Fruit fly (Drosophila melanogaster) whole organism, prepupa: Measurements from ENCODE around the gene Hesr.

ENCODE experiments used
- CG10631 ChIP-seq: fragments of 200-800 bp; sonication (Bioruptor generic); optimal IDR thresholded peaks from 2 replicates; lab custom pipeline; 2016; ENCODE audit warnings: missing biosample characterization, missing genetic modification characterization
- CG10669 ChIP-seq: fragments of 200-800 bp; sonication (Bioruptor generic); optimal IDR thresholded peaks from 3 replicates; lab custom pipeline; 2018; ENCODE audit warnings: missing biosample characterization, mild to moderate bottlenecking, missing genetic modification characterization, moderate library complexity
- CG11294 ChIP-seq: fragments of 200-800 bp; sonication (Bioruptor generic); IDR thresholded peaks from 2 replicates; pipeline ENCODE4 v1.3.6; 2022; ENCODE audit warnings: missing biosample characterization, missing genetic modification characterization
- CG15336 ChIP-seq: fragments of 200-800 bp; sonication (Bioruptor generic); IDR thresholded peaks from 2 replicates; pipeline ENCODE4 v1.3.6; 2022; ENCODE audit warnings: missing biosample characterization, missing genetic modification characterization
- CG1621 ChIP-seq: fragments of 200-800 bp; sonication (Bioruptor generic); optimal IDR thresholded peaks from 3 replicates; lab custom pipeline; 2018; ENCODE audit warnings: missing biosample characterization, mild to moderate bottlenecking, missing genetic modification characterization
- CG16779 ChIP-seq: fragments of 200-800 bp; sonication (Bioruptor generic); optimal IDR thresholded peaks from 3 replicates; lab custom pipeline; 2017; ENCODE audit warnings: missing biosample characterization, mild to moderate bottlenecking, missing genetic modification characterization
- CG3032 ChIP-seq: fragments of 200-800 bp; optimal IDR thresholded peaks from 2 replicates; lab custom pipeline; 2019; ENCODE audit warnings: missing biosample characterization, mild to moderate bottlenecking, missing genetic modification characterization, moderate library complexity
- CG31627 ChIP-seq: fragments of 200-800 bp; sonication (Bioruptor generic); optimal IDR thresholded peaks from 3 replicates; lab custom pipeline; 2016; ENCODE audit warnings: missing biosample characterization, missing genetic modification characterization
- CG34406 ChIP-seq: fragments of 200-800 bp; sonication (Bioruptor generic); optimal IDR thresholded peaks from 3 replicates; lab custom pipeline; 2016; ENCODE audit warnings: missing biosample characterization, missing genetic modification characterization
- CG3919 ChIP-seq: fragments of 200-800 bp; sonication (Bioruptor generic); optimal IDR thresholded peaks from 3 replicates; lab custom pipeline; 2016; ENCODE audit warnings: missing biosample characterization, missing genetic modification characterization
- CG4318 ChIP-seq: fragments of 200-800 bp; sonication (Bioruptor generic); optimal IDR thresholded peaks from 3 replicates; lab custom pipeline; 2017; ENCODE audit warnings: missing biosample characterization, mild to moderate bottlenecking, missing genetic modification characterization
- CG6163 ChIP-seq: fragments of 200-800 bp; sonication (Bioruptor generic); IDR thresholded peaks from 3 replicates; pipeline ENCODE4 v1.3.6; 2022; ENCODE audit warnings: missing biosample characterization, missing genetic modification characterization
- CG6276 ChIP-seq: fragments of 200-800 bp; sonication (Bioruptor generic); optimal IDR thresholded peaks from 2 replicates; lab custom pipeline; 2017; ENCODE audit warnings: missing biosample characterization, mild to moderate bottlenecking, missing genetic modification characterization
- CG6792 ChIP-seq: fragments of 200-800 bp; sonication (Bioruptor generic); optimal IDR thresholded peaks from 3 replicates; lab custom pipeline; 2016; ENCODE audit warnings: missing biosample characterization, missing genetic modification characterization
- CG6808 ChIP-seq: fragments of 200-800 bp; sonication (Bioruptor generic); optimal IDR thresholded peaks from 3 replicates; lab custom pipeline; 2017; ENCODE audit warnings: missing biosample characterization, missing genetic modification characterization, mild to moderate bottlenecking, moderate library complexity, missing genetic modification reagents
- CG8319 ChIP-seq: fragments of 200-800 bp; sonication (Bioruptor generic); optimal IDR thresholded peaks from 3 replicates; lab custom pipeline; 2016; ENCODE audit warnings: missing biosample characterization, missing genetic modification characterization
- CG8632 ChIP-seq: fragments of 200-800 bp; sonication (Bioruptor generic); optimal IDR thresholded peaks from 3 replicates; lab custom pipeline; 2016; ENCODE audit warnings: missing biosample characterization, missing genetic modification characterization
- CG9139 ChIP-seq: fragments of 200-800 bp; sonication (Bioruptor generic); optimal IDR thresholded peaks from 3 replicates; lab custom pipeline; 2017; ENCODE audit warnings: missing biosample characterization, mild to moderate bottlenecking, missing genetic modification characterization
- Eip93F ChIP-seq: fragments of 200-800 bp; sonication (Bioruptor generic); optimal IDR thresholded peaks from 2 replicates; lab custom pipeline; 2016; ENCODE audit warnings: missing biosample characterization, mild to moderate bottlenecking, missing genetic modification characterization
- Ets21C ChIP-seq: fragments of 200-800 bp; sonication (Bioruptor generic); optimal IDR thresholded peaks from 3 replicates; lab custom pipeline; 2016; ENCODE audit warnings: missing biosample characterization, missing genetic modification characterization
- Gug ChIP-seq: fragments of 200-800 bp; sonication (Bioruptor generic); IDR thresholded peaks from 2 replicates; pipeline ENCODE4 v1.3.6; 2022; ENCODE audit warnings: missing biosample characterization, missing genetic modification characterization
- Hr39 ChIP-seq: fragments of 200-800 bp; sonication (Bioruptor generic); optimal IDR thresholded peaks from 2 replicates; lab custom pipeline; 2016; ENCODE audit warnings: missing biosample characterization, missing genetic modification characterization
- Lpt ChIP-seq: fragments of 200-800 bp; sonication (Bioruptor generic); optimal IDR thresholded peaks from 3 replicates; lab custom pipeline; 2016; ENCODE audit warnings: missing biosample characterization, missing genetic modification characterization
- Met ChIP-seq: fragments of 200-800 bp; sonication (Bioruptor generic); optimal IDR thresholded peaks from 3 replicates; lab custom pipeline; 2016; ENCODE audit warnings: missing biosample characterization, missing genetic modification characterization
- OdsH ChIP-seq: fragments of 200-800 bp; sonication (Bioruptor generic); optimal IDR thresholded peaks from 3 replicates; lab custom pipeline; 2016; ENCODE audit warnings: missing biosample characterization, missing genetic modification characterization
- Smox ChIP-seq: fragments of 200-800 bp; sonication (Bioruptor generic); optimal IDR thresholded peaks from 3 replicates; lab custom pipeline; 2016; ENCODE audit warnings: missing biosample characterization, missing genetic modification characterization
- Sox102F ChIP-seq: fragments of 200-800 bp; sonication (Bioruptor generic); optimal IDR thresholded peaks from 2 replicates; lab custom pipeline; 2016; ENCODE audit warnings: missing biosample characterization, mild to moderate bottlenecking, missing genetic modification characterization
- Sox14 ChIP-seq: fragments of 200-800 bp; sonication (Bioruptor generic); optimal IDR thresholded peaks from 3 replicates; lab custom pipeline; 2016; ENCODE audit warnings: missing biosample characterization, missing genetic modification characterization
- Sox15 ChIP-seq: fragments of 200-800 bp; sonication (Bioruptor generic); optimal IDR thresholded peaks from 3 replicates; lab custom pipeline; 2016; ENCODE audit warnings: missing biosample characterization, missing genetic modification characterization
- cyc ChIP-seq: fragments of 200-800 bp; sonication (Bioruptor generic); optimal IDR thresholded peaks from 3 replicates; lab custom pipeline; 2016; ENCODE audit warnings: missing biosample characterization, missing genetic modification characterization
- eg ChIP-seq: fragments of 200-800 bp; sonication (Bioruptor generic); IDR thresholded peaks from 3 replicates; pipeline ENCODE4 v1.3.6; 2022; ENCODE audit warnings: missing biosample characterization, missing genetic modification characterization
- esn ChIP-seq: fragments of 200-800 bp; sonication (Bioruptor generic); optimal IDR thresholded peaks from 2 replicates; lab custom pipeline; 2016; ENCODE audit warnings: missing biosample characterization, mild to moderate bottlenecking, missing genetic modification characterization, moderate library complexity
- fd59A ChIP-seq: fragments of 200-800 bp; sonication (Bioruptor generic); optimal IDR thresholded peaks from 2 replicates; lab custom pipeline; 2017; ENCODE audit warnings: missing biosample characterization, mild to moderate bottlenecking, missing genetic modification characterization, missing genetic modification reagents
- fd85E ChIP-seq: fragments of 200-800 bp; sonication (Bioruptor generic); optimal IDR thresholded peaks from 3 replicates; lab custom pipeline; 2016; ENCODE audit warnings: missing biosample characterization, missing genetic modification characterization
- fkh ChIP-seq: fragments of 200-800 bp; sonication (Bioruptor generic); optimal IDR thresholded peaks from 3 replicates; lab custom pipeline; 2017; ENCODE audit warnings: missing biosample characterization, mild to moderate bottlenecking, missing genetic modification characterization, moderate library complexity
- salr ChIP-seq, 2 experiments: fragments of 200-800 bp; sonication (Bioruptor generic); optimal IDR thresholded peaks; 3 replicates each; lab custom pipeline; 2016 to 2018; ENCODE audit warnings: missing biosample characterization in 2 of 2, missing genetic modification characterization in 2 of 2, mild to moderate bottlenecking in 1 of 2
- spab ChIP-seq: fragments of 200-800 bp; sonication (Bioruptor generic); optimal IDR thresholded peaks from 2 replicates; lab custom pipeline; 2017; ENCODE audit warnings: missing biosample characterization, mild to moderate bottlenecking, missing genetic modification characterization, missing genetic modification reagents
- vri ChIP-seq: fragments of 200-800 bp; sonication (Bioruptor generic); optimal IDR thresholded peaks from 3 replicates; lab custom pipeline; 2016; ENCODE audit warnings: missing biosample characterization, mild to moderate bottlenecking, missing genetic modification characterization

Hesr gene

DNA sequence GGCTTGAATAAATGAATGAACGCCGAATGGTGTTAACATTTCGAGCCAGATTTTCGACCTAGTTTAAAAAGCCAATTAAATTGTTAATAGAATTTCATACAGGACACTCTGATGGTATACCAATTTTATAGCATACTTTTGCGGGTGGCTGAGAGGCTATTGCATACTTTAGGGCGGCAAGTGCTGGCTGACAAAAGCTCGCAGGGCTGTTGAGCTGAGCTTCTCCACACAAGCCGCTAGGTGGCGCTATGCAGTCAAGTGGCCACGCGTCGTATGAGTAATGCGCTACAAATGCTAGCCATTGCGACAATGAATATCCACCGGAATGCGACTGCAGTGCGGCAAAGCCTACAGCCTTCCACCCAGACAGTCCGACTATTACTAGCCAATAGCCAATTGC, 34.4 kb upstream of the Hesr start (continued):
- no peak for TF ChIP-seq Ets21C
- TF ChIP-seq CG6276 (GFP tag; lab: Kevin White, UChicago) = no peak
- TF ChIP-seq CG10631 = no peak
- peak; percentile 49 for TF ChIP-seq CG3919 (GFP tag; lab: Kevin White, UChicago)
- TF ChIP-seq CG4318 (GFP tag; lab: Kevin White, UChicago) = no peak
- TF ChIP-seq cyc = peak; percentile 38
- no peak for TF ChIP-seq fd59A (GFP tag; lab: Kevin White, UChicago)
- no peak for TF ChIP-seq Lpt (GFP tag; lab: Kevin White, UChicago)
- TF ChIP-seq CG6792 (GFP tag; lab: Kevin White, UChicago) = no peak
- TF ChIP-seq esn (GFP tag; lab: Kevin White, UChicago) = no peak
- TF ChIP-seq OdsH (GFP tag; lab: Kevin White, UChicago) = peak; percentile 27
- TF ChIP-seq Sox14 (GFP tag; lab: Kevin White, UChicago) = no peak
- no peak for TF ChIP-seq fd85E (GFP tag; lab: Kevin White, UChicago)
- TF ChIP-seq CG31627 (GFP tag; lab: Kevin White, UChicago) = peak; percentile 21
- TF ChIP-seq fkh (GFP tag; lab: Kevin White, UChicago) = no peak
- no peak for TF ChIP-seq vri (GFP tag; lab: Kevin White, UChicago)
- no peak for TF ChIP-seq Met
- no peak for TF ChIP-seq CG15336
- no peak for TF ChIP-seq CG3032 (tag; lab: Kevin White, UChicago)
- peak; percentile 16 for TF ChIP-seq Hr39
- TF ChIP-seq CG6808 (GFP tag; lab: Kevin White, UChicago) = no peak
- no peak for TF ChIP-seq CG6163 (GFP tag; lab: Robert Waterston, UW)
- TF ChIP-seq Eip93F = no peak
- no peak for TF ChIP-seq CG16779 (tag; lab: Kevin White, UChicago)
- no peak for TF ChIP-seq CG8319
- TF ChIP-seq CG9139 (GFP tag; lab: Kevin White, UChicago) = no peak
- TF ChIP-seq Sox102F (GFP tag; lab: Kevin White, UChicago) = no peak
- no peak for TF ChIP-seq spab (GFP tag; lab: Kevin White, UChicago)
- peak in 1 of 2 experiments; percentile 17 for TF ChIP-seq salr (GFP tag; optimal IDR thresholded peaks at IDR 0.05; lab: Kevin White, UChicago)
- TF ChIP-seq, all 60 proteins: peak for 12

DNA sequence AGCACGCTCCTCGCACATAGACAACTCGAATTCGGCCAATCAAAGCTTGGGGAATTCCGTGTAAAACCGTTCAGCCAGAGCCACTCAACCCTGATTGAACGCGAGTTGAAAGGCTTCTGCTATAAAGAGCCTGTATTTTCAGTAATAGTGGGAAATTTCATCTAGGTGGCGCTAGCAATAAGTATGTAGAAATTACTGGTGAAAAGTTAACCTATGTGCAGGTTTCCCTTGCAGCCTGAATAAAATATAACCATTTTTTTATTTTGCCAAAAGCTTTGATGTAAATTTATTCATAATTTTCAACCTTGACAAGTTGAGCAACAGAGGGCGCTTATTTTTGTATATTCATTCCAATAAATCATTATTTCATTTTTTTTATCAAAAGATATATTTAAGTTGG, 33.5 kb upstream of the Hesr start:
- TF ChIP-seq Sox15 (GFP tag; lab: Kevin White, UChicago) (no peak), Smox (GFP tag; lab: Kevin White, UChicago) (no peak), Gug (GFP tag; lab: Robert Waterston, UW) (no peak), eg (GFP tag; lab: Robert Waterston, UW) (no peak), CG3919 (GFP tag; lab: Kevin White, UChicago) (no peak), vri (GFP tag; lab: Kevin White, UChicago) (no peak), CG10669 (GFP tag; lab: Kevin White, UChicago) (no peak)

DNA sequence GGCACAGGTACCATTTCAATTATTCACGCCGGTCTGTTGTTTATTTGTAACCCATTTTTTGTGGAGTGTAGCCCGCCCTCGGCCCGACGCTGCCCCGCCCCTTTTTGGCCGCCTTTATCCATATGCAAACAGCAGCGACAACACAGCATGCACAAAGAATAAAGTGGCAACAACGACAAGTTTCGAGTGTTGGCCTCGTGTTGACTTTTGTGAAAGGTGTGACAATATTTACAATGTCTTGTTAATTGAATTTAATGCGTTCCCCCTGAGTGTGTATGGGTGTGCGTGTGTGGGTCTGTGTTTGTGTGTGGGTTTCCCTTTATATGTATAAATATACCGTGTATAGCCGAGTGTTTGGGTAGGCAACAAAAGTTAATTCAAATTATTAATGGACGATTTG, 32.9 kb upstream of the Hesr start:
- TF ChIP-seq CG11294 (GFP tag; lab: Robert Waterston, UW) (no peak), fd59A (GFP tag; lab: Kevin White, UChicago) (no peak), CG34406 (GFP tag; lab: Kevin White, UChicago) (no peak), CG8632 (no peak), CG1621 (no peak), CG15336 (no peak), fkh (GFP tag; lab: Kevin White, UChicago) (peak; percentile 33), Sox14 (GFP tag; lab: Kevin White, UChicago) (no peak)
